Fruit fly (Drosophila melanogaster) whole organism, larva: ENCODE measurements around the gene nAChRbeta1.
A peak's percentile ranks its signal among the peaks of the same experiment; 100 is the strongest.

Experiments
- noc ChIP-seq: fragments of 200-800 bp; sonication (Bioruptor generic); optimal IDR thresholded peaks from 3 replicates; lab custom pipeline; 2019; ENCODE audit warnings: missing biosample characterization, mild to moderate bottlenecking, missing genetic modification characterization, moderate library complexity

nAChRbeta1 gene

dm6 chr3L:4463773-4464301 is 34.7 kb downstream of the nAChRbeta1 start, which contains the start of gene CG15024:
Gene CG15024, minus strand, starts transcription at chr3L:4463823.
- no peak for TF ChIP-seq noc (tag; lab: Kevin White, UChicago)

- TF ChIP-seq noc (tag; lab: Kevin White, UChicago) = no peak
These were observed 37.4 kb downstream of the nAChRbeta1 start, which contains the start of gene CG32241 for dm6 chr3L:4466530-4466929. Gene CG32241, minus strand, starts transcription at chr3L:4466630.

dm6 chr3L:4469701-4470100 is 40.6 kb downstream of the nAChRbeta1 start, which contains the start of gene CG32249:
Gene CG32249, plus strand, starts transcription at chr3L:4470001.
- TF ChIP-seq noc (tag; lab: Kevin White, UChicago) = no peak

dm6 chr3L:4471449-4471848 is 42.3 kb downstream of the nAChRbeta1 start, which contains the start of gene CG32248:
Gene CG32248, plus strand, starts transcription at chr3L:4471749.
- TF ChIP-seq noc (tag; lab: Kevin White, UChicago) = no peak

- no peak for TF ChIP-seq noc (tag; lab: Kevin White, UChicago)
These were observed 43.6 kb downstream of the nAChRbeta1 start, which contains the start of gene CG11349 for dm6 chr3L:4472768-4473167. Gene CG11349, plus strand, starts transcription at chr3L:4473068.

- TF ChIP-seq noc (tag; lab: Kevin White, UChicago) = peak; percentile 43
These were observed 45.9 kb downstream of the nAChRbeta1 start for dm6 chr3L:4474946-4475470.

- TF ChIP-seq noc (tag; lab: Kevin White, UChicago) = no peak
These were observed 46.6 kb downstream of the nAChRbeta1 start for dm6 chr3L:4475704-4476103.

- TF ChIP-seq noc (tag; lab: Kevin White, UChicago) = no peak
These were observed 48.6 kb downstream of the nAChRbeta1 start for dm6 chr3L:4477656-4478254.

dm6 chr3L:4479938-4480337 is 50.8 kb downstream of the nAChRbeta1 start, which contains the start of gene CG7465:
Gene CG7465, plus strand, starts transcription at chr3L:4480283.
- no peak for TF ChIP-seq noc (tag; lab: Kevin White, UChicago)

dm6 chr3L:4480764-4481163 is 51.6 kb downstream of the nAChRbeta1 start:
- TF ChIP-seq noc (tag; lab: Kevin White, UChicago) = no peak

dm6 chr3L:4482509-4482908 is 53.4 kb downstream of the nAChRbeta1 start, which contains the start of gene CG11350:
Gene CG11350, plus strand, starts transcription at chr3L:4482809.
- no peak for TF ChIP-seq noc (tag; lab: Kevin White, UChicago)

dm6 chr3L:4484623-4485022 is 55.5 kb downstream of the nAChRbeta1 start:
- no peak for TF ChIP-seq noc (tag; lab: Kevin White, UChicago)
